Worm (Caenorhabditis elegans) whole organism, L4 larva: ENCODE data around the gene cyp-13A2.

ENCODE experiments used
- D1046.2 ChIP-seq: fragments of 200-800 bp; sonication (Bioruptor generic); IDR thresholded peaks from 2 replicates; pipeline ENCODE4 v1.3.6; 2022; ENCODE audit warnings: missing genetic modification characterization, missing compliant biosample characterization
- F37D6.2 ChIP-seq: sonication (generic microtip); optimal IDR thresholded peaks from 2 replicates; lab custom pipeline; 2016; ENCODE audit warnings: mild to moderate bottlenecking, missing genetic modification characterization, missing compliant biosample characterization
- F44E2.7 ChIP-seq: fragments of 200-800 bp; sonication (Bioruptor generic); IDR thresholded peaks from 2 replicates; pipeline ENCODE4 v2.1.2; 2022; ENCODE audit warnings: missing genetic modification characterization, missing compliant biosample characterization
- F49E8.2 ChIP-seq: sonication (generic microtip); optimal IDR thresholded peaks from 2 replicates; lab custom pipeline; 2016; ENCODE audit warnings: missing compliant biosample characterization, mild to moderate bottlenecking, missing genetic modification characterization, borderline replicate concordance
- T20F7.1 ChIP-seq: fragments of 200-800 bp; sonication (Bioruptor generic); optimal IDR thresholded peaks from 2 replicates; lab custom pipeline; 2018; ENCODE audit warnings: mild to moderate bottlenecking, missing genetic modification characterization, missing compliant biosample characterization
- Y105C5A.15 ChIP-seq: fragments of 200-800 bp; sonication (Bioruptor generic); IDR thresholded peaks from 2 replicates; pipeline ENCODE4 v1.3.6; 2022; ENCODE audit warnings: missing genetic modification characterization, missing compliant biosample characterization
- Y48G9A.11 ChIP-seq: fragments of 200-800 bp; sonication (Bioruptor generic); IDR thresholded peaks from 2 replicates; pipeline ENCODE4 v1.3.6; 2022; ENCODE audit warnings: missing genetic modification reagents, missing genetic modification characterization, missing compliant biosample characterization
- Y5F2A.4 ChIP-seq: fragments of 200-800 bp; sonication (Bioruptor generic); optimal IDR thresholded peaks from 2 replicates; lab custom pipeline; 2018; ENCODE audit warnings: mild to moderate bottlenecking, missing genetic modification characterization, missing compliant biosample characterization
- Y75B8A.6 ChIP-seq: fragments of 200-800 bp; sonication (Bioruptor generic); IDR thresholded peaks from 2 replicates; pipeline ENCODE4 v1.3.6; 2022; ENCODE audit warnings: missing genetic modification reagents, missing genetic modification characterization, missing compliant biosample characterization
- ZK337.2 ChIP-seq: fragments of 200-800 bp; sonication (Bioruptor generic); IDR thresholded peaks from 2 replicates; pipeline ENCODE4 v1.3.6; 2022; ENCODE audit warnings: missing genetic modification reagents, missing genetic modification characterization, missing compliant biosample characterization
- aha-1 ChIP-seq: fragments of 150-350 bp; peaks from one replicate; lab custom pipeline; 2014; ENCODE audit warnings: missing biosample characterization, missing genetic modification characterization
- attf-4 ChIP-seq: sonication (generic microtip); optimal IDR thresholded peaks from 3 replicates; lab custom pipeline; 2017; ENCODE audit warnings: missing biosample characterization, missing genetic modification characterization
- ceh-32 ChIP-seq: sonication (generic microtip); optimal IDR thresholded peaks from 2 replicates; lab custom pipeline; 2016; ENCODE audit warnings: mild to moderate bottlenecking, missing genetic modification characterization, missing compliant biosample characterization; ENCODE audit not compliant: poor library complexity
- ceh-44 ChIP-seq: fragments of 200-800 bp; sonication (Bioruptor generic); IDR thresholded peaks from 2 replicates; pipeline ENCODE4 v1.3.6; 2022; ENCODE audit warnings: missing genetic modification reagents, missing genetic modification characterization, missing compliant biosample characterization
- ces-1 ChIP-seq: fragments of 150-350 bp; sonication (generic microtip); optimal IDR thresholded peaks from 4 replicates; lab custom pipeline; 2014; ENCODE audit warnings: missing biosample characterization, missing genetic modification reagents, missing genetic modification characterization
- cey-2 ChIP-seq: sonication (generic microtip); optimal IDR thresholded peaks from 3 replicates; lab custom pipeline; 2017; ENCODE audit warnings: missing genetic modification characterization, mild to moderate bottlenecking, missing compliant biosample characterization, antibody characterized with exemption, borderline replicate concordance; ENCODE audit not compliant: insufficient read depth
- daf-12 ChIP-seq: fragments of 150-350 bp; optimal IDR thresholded peaks from 2 replicates; lab custom pipeline; 2014; ENCODE audit warnings: missing biosample characterization, missing genetic modification reagents, missing genetic modification characterization
- daf-16 ChIP-seq, 3 experiments: sonication (generic microtip); optimal IDR thresholded peaks; 2 replicates each; lab custom pipeline; 2016 to 2017; ENCODE audit warnings: missing genetic modification characterization in 3 of 3, missing genetic modification reagents in 3 of 3, mild to moderate bottlenecking in 2 of 3, missing compliant biosample characterization in 2 of 3, missing biosample characterization in 1 of 3, moderate library complexity in 1 of 3
- dmd-6 ChIP-seq: fragments of 200-800 bp; sonication (Bioruptor generic); IDR thresholded peaks from 2 replicates; pipeline ENCODE4 v1.3.6; 2022; ENCODE audit warnings: missing genetic modification reagents, missing genetic modification characterization, missing compliant biosample characterization
- dmd-9 ChIP-seq: fragments of 200-800 bp; sonication (Bioruptor generic); IDR thresholded peaks from 2 replicates; pipeline ENCODE4 v1.3.6; 2022; ENCODE audit warnings: missing genetic modification reagents, missing genetic modification characterization, missing compliant biosample characterization
- dpl-1 ChIP-seq: fragments of 150-350 bp; optimal IDR thresholded peaks from 2 replicates; lab custom pipeline; 2014; ENCODE audit warnings: missing biosample characterization, missing genetic modification reagents, missing genetic modification characterization
- dve-1 ChIP-seq: sonication (generic microtip); optimal IDR thresholded peaks from 2 replicates; lab custom pipeline; 2017; ENCODE audit warnings: antibody characterized with exemption, mild to moderate bottlenecking, missing genetic modification characterization, missing compliant biosample characterization; ENCODE audit not compliant: insufficient read depth
- egl-43 ChIP-seq: fragments of 200-800 bp; sonication (Bioruptor generic); IDR thresholded peaks from 2 replicates; pipeline ENCODE4 v1.3.6; 2022; ENCODE audit warnings: missing genetic modification reagents, missing genetic modification characterization, missing compliant biosample characterization
- fkh-10 ChIP-seq: fragments of 150-350 bp; optimal IDR thresholded peaks from 2 replicates; lab custom pipeline; 2014; ENCODE audit warnings: missing biosample characterization, missing genetic modification reagents, missing genetic modification characterization
- jun-1 ChIP-seq: fragments of 150-350 bp; optimal IDR thresholded peaks from 2 replicates; lab custom pipeline; 2014; ENCODE audit warnings: missing biosample characterization, missing genetic modification reagents, missing genetic modification characterization
- lim-7 ChIP-seq: fragments of 200-800 bp; sonication (Bioruptor generic); IDR thresholded peaks from 2 replicates; pipeline ENCODE4 v1.3.6; 2022; ENCODE audit warnings: missing genetic modification characterization, missing compliant biosample characterization
- lin-1 ChIP-seq: fragments of 200-800 bp; sonication (Bioruptor generic); IDR thresholded peaks from 2 replicates; pipeline ENCODE4 v1.3.6; 2022; ENCODE audit warnings: missing genetic modification reagents, missing genetic modification characterization, missing compliant biosample characterization
- lin-15B ChIP-seq: fragments of 150-350 bp; sonication (generic microtip); optimal IDR thresholded peaks from 3 replicates; lab custom pipeline; 2014; ENCODE audit warnings: missing biosample characterization, missing genetic modification characterization
- lin-29 ChIP-seq: fragments of 200-800 bp; sonication (Bioruptor generic); IDR thresholded peaks from 2 replicates; pipeline ENCODE4 v1.3.6; 2022; ENCODE audit warnings: missing genetic modification reagents, missing genetic modification characterization, missing compliant biosample characterization
- lir-3 ChIP-seq: sonication (generic microtip); optimal IDR thresholded peaks from 2 replicates; lab custom pipeline; 2016; ENCODE audit warnings: mild to moderate bottlenecking, missing genetic modification characterization, missing compliant biosample characterization
- madf-9 ChIP-seq: fragments of 200-800 bp; sonication (Bioruptor generic); conservative IDR thresholded peaks from 2 replicates; pipeline ENCODE4 v1.3.6; 2022; ENCODE audit warnings: missing genetic modification reagents, missing genetic modification characterization, missing compliant biosample characterization
- mep-1 ChIP-seq: fragments of 150-350 bp; sonication (generic microtip); optimal IDR thresholded peaks from 3 replicates; lab custom pipeline; 2014; ENCODE audit warnings: missing biosample characterization, missing genetic modification characterization
- nhr-102 ChIP-seq: sonication (generic microtip); optimal IDR thresholded peaks from 2 replicates; lab custom pipeline; 2016; ENCODE audit warnings: mild to moderate bottlenecking, missing genetic modification characterization, moderate library complexity, missing compliant biosample characterization
- nhr-25 ChIP-seq: sonication (generic microtip); optimal IDR thresholded peaks from 2 replicates; lab custom pipeline; 2017; ENCODE audit warnings: missing genetic modification characterization, mild to moderate bottlenecking, missing compliant biosample characterization, antibody characterized with exemption, moderate library complexity, borderline replicate concordance; ENCODE audit not compliant: insufficient read depth
- nhr-42 ChIP-seq: fragments of 200-800 bp; sonication (Bioruptor generic); IDR thresholded peaks from 2 replicates; pipeline ENCODE4 v1.3.6; 2022; ENCODE audit warnings: missing genetic modification characterization, missing compliant biosample characterization
- nhr-6 ChIP-seq: fragments of 150-350 bp; optimal IDR thresholded peaks from 2 replicates; lab custom pipeline; 2014; ENCODE audit warnings: missing biosample characterization, missing genetic modification characterization
- php-3 ChIP-seq: fragments of 200-800 bp; sonication (Bioruptor generic); IDR thresholded peaks from 2 replicates; pipeline ENCODE4 v1.3.6; 2022; ENCODE audit warnings: missing genetic modification reagents, missing genetic modification characterization, missing compliant biosample characterization
- pqm-1 ChIP-seq: sonication (generic microtip); optimal IDR thresholded peaks from 2 replicates; lab custom pipeline; 2017; ENCODE audit warnings: missing biosample characterization, missing genetic modification characterization
- saeg-2 ChIP-seq: fragments of 200-800 bp; sonication (Bioruptor generic); IDR thresholded peaks from 2 replicates; pipeline ENCODE4 v1.3.6; 2022; ENCODE audit warnings: missing genetic modification reagents, missing genetic modification characterization, missing compliant biosample characterization
- sdz-12 ChIP-seq: fragments of 200-800 bp; sonication (Bioruptor generic); optimal IDR thresholded peaks from 2 replicates; lab custom pipeline; 2018; ENCODE audit warnings: mild to moderate bottlenecking, missing genetic modification characterization, missing compliant biosample characterization
- set-16 ChIP-seq: fragments of 200-800 bp; sonication (Bioruptor generic); IDR thresholded peaks from 2 replicates; pipeline ENCODE4 v1.3.6; 2022; ENCODE audit warnings: missing genetic modification reagents, missing genetic modification characterization, missing compliant biosample characterization
- snpc-4 ChIP-seq: fragments of 150-350 bp; optimal IDR thresholded peaks from 2 replicates; lab custom pipeline; 2014; ENCODE audit warnings: missing biosample characterization, missing genetic modification characterization
- spr-3 ChIP-seq: fragments of 200-800 bp; sonication (Bioruptor generic); optimal IDR thresholded peaks from 2 replicates; lab custom pipeline; 2018; ENCODE audit warnings: mild to moderate bottlenecking, missing genetic modification characterization, missing compliant biosample characterization
- tag-97 ChIP-seq: fragments of 200-800 bp; sonication (Bioruptor generic); IDR thresholded peaks from 2 replicates; pipeline ENCODE4 v1.3.6; 2022; ENCODE audit warnings: missing genetic modification characterization, missing compliant biosample characterization
- tra-1 ChIP-seq: fragments of 200-800 bp; sonication (Bioruptor generic); IDR thresholded peaks from 2 replicates; pipeline ENCODE4 v1.3.6; 2022; ENCODE audit warnings: missing genetic modification reagents, missing genetic modification characterization, missing compliant biosample characterization
- vab-7 ChIP-seq: fragments of 200-800 bp; sonication (Bioruptor generic); IDR thresholded peaks from 2 replicates; pipeline ENCODE4 v1.3.6; 2022; ENCODE audit warnings: missing genetic modification reagents, missing genetic modification characterization, missing compliant biosample characterization
- zfp-2 ChIP-seq: sonication (generic microtip); optimal IDR thresholded peaks from 2 replicates; lab custom pipeline; 2016; ENCODE audit warnings: mild to moderate bottlenecking, missing genetic modification characterization, missing compliant biosample characterization
- zfp-3 ChIP-seq: fragments of 200-800 bp; sonication (Bioruptor generic); conservative IDR thresholded peaks from 2 replicates; pipeline ENCODE4 v1.3.6; 2022; ENCODE audit warnings: missing genetic modification reagents, missing genetic modification characterization, missing compliant biosample characterization
- zip-11 ChIP-seq: fragments of 200-800 bp; sonication (Bioruptor generic); IDR thresholded peaks from 2 replicates; pipeline ENCODE4 v1.3.6; 2022; ENCODE audit warnings: missing genetic modification characterization, missing compliant biosample characterization
- ztf-11 ChIP-seq: fragments of 150-350 bp; optimal IDR thresholded peaks from 2 replicates; lab custom pipeline; 2014; ENCODE audit warnings: missing biosample characterization, missing genetic modification characterization

Gene cyp-13A2

ce11 chrII:9738820-9739219, 48.6 kb downstream of the cyp-13A2 start (continued):
- TF ChIP-seq jun-1 (tag; lab: Kevin White, UChicago) (no peak), tag-97 (GFP tag; lab: Robert Waterston, UW) (no peak), dve-1 (tag; lab: Kevin White, UChicago) (peak; percentile 88), zip-11 (GFP tag; lab: Robert Waterston, UW) (no peak), Y5F2A.4 (GFP tag; lab: Kevin White, UChicago) (no peak), daf-16 (GFP tag; optimal IDR thresholded peaks at IDR 0.05; lab: Kevin White, UChicago) (peak in 1 of 2 experiments; percentile 63), daf-16 (tag; optimal IDR thresholded peaks at IDR 0.05; lab: Kevin White, UChicago) (peak; percentile 66), zfp-2 (tag; lab: Kevin White, UChicago) (no peak), lin-15B (tag; lab: Kevin White, UChicago) (no peak), zfp-3 (GFP tag; lab: Robert Waterston, UW) (0 out of 2 replicates have a peak, but pooled peaks have one; percentile 25), dmd-9 (GFP tag; lab: Robert Waterston, UW) (no peak), ZK337.2 (GFP tag; lab: Robert Waterston, UW) (no peak), snpc-4 (tag; lab: Kevin White, UChicago) (no peak), Y75B8A.6 (GFP tag; lab: Robert Waterston, UW) (0 out of 2 replicates have a peak, but pooled peaks have one; percentile 62), fkh-10 (GFP tag; lab: Kevin White, UChicago) (no peak), nhr-102 (tag; lab: Kevin White, UChicago) (peak; percentile 63), mep-1 (tag; lab: Kevin White, UChicago) (peak; percentile 31), sdz-12 (GFP tag; lab: Kevin White, UChicago) (no peak), Y105C5A.15 (GFP tag; lab: Robert Waterston, UW) (peak; percentile 53; the same call in 1 of the 2 replicates), nhr-25 (tag; lab: Kevin White, UChicago) (no peak), ztf-11 (tag; lab: Kevin White, UChicago) (no peak), D1046.2 (GFP tag; lab: Robert Waterston, UW) (no peak), F44E2.7 (no peak), lir-3 (tag; lab: Kevin White, UChicago) (no peak), dmd-6 (GFP tag; lab: Robert Waterston, UW) (peak; percentile 91), F37D6.2 (no peak), lin-29 (GFP tag; lab: Robert Waterston, UW) (no peak), cey-2 (tag; lab: Kevin White, UChicago) (no peak), lin-1 (GFP tag; lab: Robert Waterston, UW) (peak; percentile 83; the same call in 1 of the 2 replicates), T20F7.1 (GFP tag; lab: Kevin White, UChicago) (no peak), vab-7 (GFP tag; lab: Robert Waterston, UW) (no peak), Y48G9A.11 (GFP tag; lab: Robert Waterston, UW) (no peak), egl-43 (GFP tag; lab: Robert Waterston, UW) (peak; percentile 61; the same call in 1 of the 2 replicates), aha-1 (tag; lab: Kevin White, UChicago) (peak; percentile 90), attf-4 (tag; lab: Kevin White, UChicago) (no peak), ces-1 (GFP tag; lab: Kevin White, UChicago) (no peak), F49E8.2 (tag; lab: Kevin White, UChicago) (no peak), madf-9 (GFP tag; lab: Robert Waterston, UW) (0 out of 2 replicates have a peak, but pooled peaks have one; percentile 21), nhr-6 (tag; lab: Kevin White, UChicago) (peak; percentile 25), saeg-2 (GFP tag; lab: Robert Waterston, UW) (0 out of 2 replicates have a peak, but pooled peaks have one; percentile 15), nhr-42 (GFP tag; lab: Robert Waterston, UW) (0 out of 2 replicates have a peak, but pooled peaks have one; percentile 45), php-3 (GFP tag; lab: Robert Waterston, UW) (peak; percentile 92), lim-7 (GFP tag; lab: Robert Waterston, UW) (peak; percentile 49; the same call in 1 of the 2 replicates), set-16 (peak; percentile 37; the same call in 1 of the 2 replicates), ceh-32 (no peak), daf-12 (no peak), ceh-44 (GFP tag; lab: Robert Waterston, UW) (no peak), dpl-1 (GFP tag; lab: Kevin White, UChicago) (no peak), spr-3 (GFP tag; lab: Kevin White, UChicago) (peak; percentile 38), pqm-1 (tag; lab: Kevin White, UChicago) (peak; percentile 86), tra-1 (GFP tag; lab: Robert Waterston, UW) (peak; percentile 90)
